Worm (Caenorhabditis elegans) whole organism, young adult: Measurements from ENCODE around the gene R08C7.4.

Experiments used
- F22D6.2 ChIP-seq: sonication (generic microtip); optimal IDR thresholded peaks from 2 replicates; lab custom pipeline; 2016; ENCODE audit warnings: mild to moderate bottlenecking, missing genetic modification characterization, missing compliant biosample characterization
- ceh-91 ChIP-seq: fragments of 200-800 bp; sonication (Bioruptor generic); IDR thresholded peaks from 2 replicates; pipeline ENCODE4 v1.3.6; 2022; ENCODE audit warnings: missing genetic modification reagents, missing genetic modification characterization, missing compliant biosample characterization
- snpc-4 ChIP-seq, 5 experiments: fragments of 150-350 bp in 1 of 5; sonication (generic microtip) in 4 of 5; optimal IDR thresholded peaks; 2 replicates each; lab custom pipeline; 2014 to 2018; ENCODE audit warnings: missing genetic modification characterization in 5 of 5, missing biosample characterization in 3 of 5, antibody characterized with exemption in 2 of 5, mild to moderate bottlenecking in 2 of 5, missing compliant biosample characterization in 2 of 5, missing genotype in 2 of 5, moderate library complexity in 2 of 5, missing genetic modification reagents in 1 of 5
- tlf-1 ChIP-seq: fragments of 200-800 bp; sonication (Bioruptor generic); optimal IDR thresholded peaks from 2 replicates; lab custom pipeline; 2018; ENCODE audit warnings: mild to moderate bottlenecking, missing genetic modification characterization, missing compliant biosample characterization
- xnd-1 ChIP-seq: sonication (generic microtip); optimal IDR thresholded peaks from 2 replicates; lab custom pipeline; 2016; ENCODE audit warnings: missing genotype, missing genetic modification reagents, missing genetic modification characterization, missing compliant biosample characterization

- no peak for TF ChIP-seq ceh-91
- no peak for TF ChIP-seq snpc-4 (GFP tag; optimal IDR thresholded peaks at IDR 0.05; lab: Kevin White, UChicago)
- no peak for TF ChIP-seq snpc-4 (tag; optimal IDR thresholded peaks at IDR 0.05; lab: Kevin White, UChicago)
- TF ChIP-seq F22D6.2 (tag; lab: Kevin White, UChicago) = no peak
- TF ChIP-seq tlf-1 = no peak
- TF ChIP-seq xnd-1 (tag; lab: Kevin White, UChicago) = no peak
These were observed 47.7 kb downstream of the R08C7.4 start, which contains the start of gene M01H9.4 for ce11 chrIV:4482531-4482930.
